Fruit fly (Drosophila melanogaster): ENCODE data around the gene CG12093.
A peak's percentile ranks its signal among the peaks of the same experiment; 100 is the strongest.

The CG12093 gene

DNA sequence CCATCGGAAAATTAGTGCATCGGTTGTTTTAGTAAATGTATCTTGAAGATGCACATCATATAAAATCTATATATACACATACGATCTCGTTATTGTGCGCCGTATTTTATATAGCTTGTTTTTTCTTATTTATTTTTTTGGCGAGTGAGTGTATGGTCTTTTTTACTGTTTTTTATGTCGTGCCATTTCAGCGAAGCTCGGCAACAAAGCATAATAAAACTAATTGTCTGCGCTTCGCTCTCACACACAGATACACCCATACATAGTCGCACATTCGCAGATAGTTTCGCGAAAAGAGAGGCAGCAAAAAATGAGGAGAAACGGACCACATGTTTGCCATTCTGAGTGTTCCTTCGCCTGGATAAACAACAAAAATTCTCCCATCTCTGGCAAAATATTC lies 44.1 kb upstream of the CG12093 start (continued):
- TF ChIP-seq ss (GFP tag; optimal IDR thresholded peaks at IDR 0.05): peak; percentile 59 to 67
- TF ChIP-seq Ets21C (GFP tag; optimal IDR thresholded peaks at IDR 0.05): no peak
- no peak for TF ChIP-seq vri (GFP tag; optimal IDR thresholded peaks at IDR 0.05)
- no peak for TF ChIP-seq CG8319 (GFP tag; optimal IDR thresholded peaks at IDR 0.05)
- TF ChIP-seq CG11762 (GFP tag; optimal IDR thresholded peaks at IDR 0.05; ENCODE audit: insufficient read depth): no peak
- no peak for TF ChIP-seq Eip75B (GFP tag; optimal IDR thresholded peaks at IDR 0.05)
- no peak for TF ChIP-seq Hr39 (GFP tag; optimal IDR thresholded peaks at IDR 0.05)
- no peak for TF ChIP-seq fd59A (GFP tag; optimal IDR thresholded peaks at IDR 0.05)
- TF ChIP-seq acj6 (GFP tag; optimal IDR thresholded peaks at IDR 0.05): no peak
- TF ChIP-seq Eip78C (GFP tag): peak; percentile 70
- peak; percentile 7 for TF ChIP-seq Sox102F (GFP tag; optimal IDR thresholded peaks at IDR 0.05)
- no peak for TF ChIP-seq CG3919 (GFP tag; optimal IDR thresholded peaks at IDR 0.05)
- no peak for TF ChIP-seq fkh (GFP tag; optimal IDR thresholded peaks at IDR 0.05)
- TF ChIP-seq Hr4 (GFP tag; optimal IDR thresholded peaks at IDR 0.05): no peak
- peak; percentile 5 for TF ChIP-seq CG3032 (tag; optimal IDR thresholded peaks at IDR 0.05)
- TF ChIP-seq CG6808 (GFP tag; optimal IDR thresholded peaks at IDR 0.05): peak; percentile 65
- peak; percentile 47 for TF ChIP-seq net (GFP tag; optimal IDR thresholded peaks at IDR 0.05)
- TF ChIP-seq Eip93F (GFP tag; optimal IDR thresholded peaks at IDR 0.05): no peak
- no peak for TF ChIP-seq CG8632 (GFP tag; optimal IDR thresholded peaks at IDR 0.05)
- peak in 1 of 2 experiments; percentile 5 for TF ChIP-seq salr (GFP tag; optimal IDR thresholded peaks at IDR 0.05)
- no peak for TF ChIP-seq CG7368 (GFP tag; optimal IDR thresholded peaks at IDR 0.05)
- peak; percentile 76; the same call in 2 of the 3 replicates for TF ChIP-seq CG8119 (GFP tag; IDR thresholded peaks at IDR 0.05)
- TF ChIP-seq CG6276 (GFP tag; optimal IDR thresholded peaks at IDR 0.05): peak; percentile 76
- TF ChIP-seq Sox14 (GFP tag; optimal IDR thresholded peaks at IDR 0.05): no peak
- TF ChIP-seq eg (GFP tag; IDR thresholded peaks at IDR 0.05): peak; percentile 78; the same call in 2 of the 3 replicates
- TF ChIP-seq CG11902 (GFP tag; optimal IDR thresholded peaks at IDR 0.05): no peak
- no peak for TF ChIP-seq CG6854 (GFP tag; optimal IDR thresholded peaks at IDR 0.05)
- TF ChIP-seq CG32006 (GFP tag; optimal IDR thresholded peaks at IDR 0.05): no peak
- TF ChIP-seq CG31627 (GFP tag; optimal IDR thresholded peaks at IDR 0.05): no peak
- no peak for TF ChIP-seq CG11294 (GFP tag; IDR thresholded peaks at IDR 0.05)
- TF ChIP-seq CG10669 (GFP tag; optimal IDR thresholded peaks at IDR 0.05): no peak
- TF ChIP-seq CG6792 (GFP tag; optimal IDR thresholded peaks at IDR 0.05): no peak
- peak; percentile 68; the same call in 2 of the 3 replicates for TF ChIP-seq CG6163 (GFP tag; IDR thresholded peaks at IDR 0.05)
- no peak for TF ChIP-seq Blimp-1 (GFP tag; optimal IDR thresholded peaks at IDR 0.05)
- no peak for TF ChIP-seq cyc (GFP tag; optimal IDR thresholded peaks at IDR 0.05)
- no peak for TF ChIP-seq dac (GFP tag; optimal IDR thresholded peaks at IDR 0.05)

DNA sequence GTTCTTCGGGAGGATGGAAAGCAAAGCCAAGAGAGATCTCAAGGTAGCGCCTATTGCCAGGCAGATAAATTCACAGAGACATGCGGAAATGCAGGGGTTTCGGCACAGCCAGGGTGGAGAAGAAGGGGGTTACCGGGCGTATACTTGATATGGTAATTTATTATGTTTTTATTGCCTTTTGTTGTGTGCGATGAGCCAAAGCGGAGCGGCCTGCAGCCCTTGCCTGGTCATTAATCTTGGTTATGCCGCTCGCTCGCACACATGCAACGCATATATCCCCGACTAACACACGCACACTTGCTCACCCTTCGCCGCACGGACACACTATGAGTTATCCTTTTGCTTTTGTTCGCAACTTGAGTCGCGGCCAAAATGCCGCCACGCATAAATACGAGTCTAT lies 42.8 kb upstream of the CG12093 start:
- TF ChIP-seq fkh (GFP tag; optimal IDR thresholded peaks at IDR 0.05): no peak
- TF ChIP-seq topi (GFP tag; optimal IDR thresholded peaks at IDR 0.05): no peak
- TF ChIP-seq OdsH (GFP tag; optimal IDR thresholded peaks at IDR 0.05): no peak
- TF ChIP-seq Eip78C (GFP tag): peak; percentile 40
- peak; percentile 52; the same call in 1 of the 3 replicates for TF ChIP-seq CG6163 (GFP tag; IDR thresholded peaks at IDR 0.05)
- TF ChIP-seq Ets21C (GFP tag; optimal IDR thresholded peaks at IDR 0.05): no peak

DNA sequence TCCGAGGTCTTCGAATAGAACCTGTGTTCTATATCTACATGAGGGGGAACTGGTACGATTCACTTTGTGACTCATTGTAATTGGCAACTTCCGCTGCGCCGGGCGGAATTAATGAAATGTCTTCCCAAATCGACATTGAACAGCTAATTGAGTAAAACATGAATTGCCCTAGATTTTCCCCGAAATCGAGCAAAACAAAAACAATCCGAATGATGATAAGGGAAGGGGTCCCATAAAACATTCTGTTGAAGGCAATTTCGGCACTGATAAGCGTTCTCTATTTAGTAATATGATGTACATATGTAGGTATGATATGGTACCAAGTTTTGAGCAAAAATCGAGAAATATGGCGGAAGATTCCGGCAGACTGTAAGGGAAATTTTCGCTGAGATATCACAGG lies 36.0 kb upstream of the CG12093 start:
- TF ChIP-seq Eip78C (GFP tag) (peak; percentile 11), Ets21C (GFP tag; optimal IDR thresholded peaks at IDR 0.05) (no peak)
